Worm (Caenorhabditis elegans) whole organism, mixed stage, embryonic: Measurements from ENCODE around the gene K10G6.5.

Experiments used
- ceh-39 ChIP-seq: fragments of 150-350 bp; optimal IDR thresholded peaks from 2 replicates; lab custom pipeline; 2014; ENCODE audit warnings: missing biosample characterization, missing genetic modification characterization
- lsy-2 ChIP-seq: fragments of 150-350 bp; optimal IDR thresholded peaks from 2 replicates; lab custom pipeline; 2014; ENCODE audit warnings: missing biosample characterization, missing genetic modification characterization
- nhr-12 ChIP-seq: fragments of 150-350 bp; optimal IDR thresholded peaks from 2 replicates; lab custom pipeline; 2014; ENCODE audit warnings: missing biosample characterization, missing genetic modification characterization
- nhr-28 ChIP-seq: fragments of 150-350 bp; optimal IDR thresholded peaks from 2 replicates; lab custom pipeline; 2014; ENCODE audit warnings: missing biosample characterization, missing genetic modification characterization
- pha-4 ChIP-seq: fragments of 150-350 bp; optimal IDR thresholded peaks from 2 replicates; lab custom pipeline; 2018; ENCODE audit warnings: missing biosample characterization, missing genetic modification reagents, missing genetic modification characterization
- snpc-4 ChIP-seq: fragments of 150-350 bp; optimal IDR thresholded peaks from 2 replicates; lab custom pipeline; 2014; ENCODE audit warnings: missing biosample characterization, missing genetic modification characterization
- sptf-1 ChIP-seq: sonication (generic microtip); optimal IDR thresholded peaks from 2 replicates; lab custom pipeline; 2017; ENCODE audit warnings: mild to moderate bottlenecking, missing genetic modification characterization, moderate library complexity, missing compliant biosample characterization
- unc-39 ChIP-seq: fragments of 150-350 bp; optimal IDR thresholded peaks from 2 replicates; lab custom pipeline; 2014; ENCODE audit warnings: missing biosample characterization, missing genetic modification characterization
- zip-8 ChIP-seq: fragments of 150-350 bp; optimal IDR thresholded peaks from 2 replicates; lab custom pipeline; 2014; ENCODE audit warnings: missing biosample characterization, missing genetic modification characterization
- ztf-11 ChIP-seq: fragments of 150-350 bp; optimal IDR thresholded peaks from 2 replicates; lab custom pipeline; 2014; ENCODE audit warnings: missing biosample characterization, missing genetic modification characterization

DNA sequence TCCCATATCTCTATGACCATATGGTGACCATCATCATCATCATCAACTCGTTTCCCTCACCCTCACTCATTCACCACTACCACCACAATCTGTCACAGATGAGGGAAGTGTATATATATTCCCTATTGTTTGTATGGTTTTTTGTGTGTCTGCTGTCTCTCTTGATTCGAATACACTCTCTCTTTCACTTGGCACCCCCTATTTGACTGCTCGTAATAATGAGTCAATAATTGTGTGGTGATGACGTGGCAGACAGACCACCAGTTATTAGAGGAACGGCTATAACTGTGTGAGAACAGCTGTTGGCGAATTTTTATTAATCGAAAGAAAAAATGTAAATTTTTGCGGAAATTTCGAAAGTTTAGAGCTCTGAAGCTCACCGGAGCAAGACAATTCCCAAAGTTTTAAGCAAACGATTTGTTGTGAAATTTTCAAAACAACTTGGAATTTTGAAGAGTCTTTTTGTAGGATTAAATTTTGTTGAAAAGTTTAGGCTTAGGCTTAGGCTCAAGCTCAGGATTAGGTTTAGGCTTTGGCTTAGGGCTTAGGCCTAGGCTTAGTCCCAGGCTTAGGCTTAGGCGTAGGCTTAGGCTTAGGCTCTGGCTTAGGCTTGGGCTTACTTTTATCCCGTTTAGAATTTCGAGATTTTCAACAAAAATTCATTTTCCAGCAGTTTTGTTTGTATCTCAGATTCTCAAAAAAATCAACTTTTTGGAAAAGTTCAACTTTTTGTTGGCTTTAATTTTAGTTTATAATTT, 29.4 kb upstream of the K10G6.5 start:
- TF ChIP-seq nhr-12 (tag; lab: Kevin White, UChicago) (no peak), ztf-11 (tag; lab: Kevin White, UChicago) (no peak), nhr-28 (tag; lab: Kevin White, UChicago) (no peak), snpc-4 (tag; lab: Kevin White, UChicago) (no peak), unc-39 (tag; lab: Kevin White, UChicago) (no peak), zip-8 (tag; lab: Kevin White, UChicago) (no peak), pha-4 (tag; lab: Kevin White, UChicago) (no peak), ceh-39 (tag; lab: Kevin White, UChicago) (peak; percentile 64), lsy-2 (tag; lab: Kevin White, UChicago) (no peak), sptf-1 (tag; lab: Kevin White, UChicago) (no peak)
